Fruit fly (Drosophila melanogaster) whole organism, embryonic: ENCODE results near the gene ND-MNLL.

Experiments used
- Aef1 ChIP-seq: fragments of 200-800 bp; sonication (Bioruptor generic); IDR thresholded peaks from 3 replicates; pipeline ENCODE4 v1.3.6; 2022; ENCODE audit warnings: missing biosample characterization, missing genetic modification characterization
- Bgb ChIP-seq: fragments of 200-800 bp; sonication (Bioruptor generic); IDR thresholded peaks from 2 replicates; pipeline ENCODE4 v1.3.6; 2022; ENCODE audit warnings: missing biosample characterization, missing genetic modification characterization; ENCODE audit not compliant: partially characterized antibody
- CG10209 ChIP-seq: fragments of 200-800 bp; sonication (Bioruptor generic); optimal IDR thresholded peaks from 3 replicates; lab custom pipeline; 2017; ENCODE audit warnings: missing biosample characterization, mild to moderate bottlenecking, missing genetic modification characterization, missing genetic modification reagents
- CG10321 ChIP-seq: fragments of 200-800 bp; sonication (Bioruptor generic); IDR thresholded peaks from 2 replicates; pipeline ENCODE4 v1.3.6; 2022; ENCODE audit warnings: missing biosample characterization, missing genetic modification characterization
- CG10565 ChIP-seq: fragments of 200-800 bp; sonication (Bioruptor generic); optimal IDR thresholded peaks from 3 replicates; lab custom pipeline; 2016; ENCODE audit warnings: missing biosample characterization, mild to moderate bottlenecking, missing genetic modification characterization
- CG10654 ChIP-seq: fragments of 200-800 bp; sonication (Bioruptor generic); optimal IDR thresholded peaks from 2 replicates; lab custom pipeline; 2016; ENCODE audit warnings: missing biosample characterization, missing genetic modification characterization
- CG12155 ChIP-seq: fragments of 200-800 bp; sonication (Bioruptor generic); optimal IDR thresholded peaks from 3 replicates; lab custom pipeline; 2016; ENCODE audit warnings: missing biosample characterization, missing genetic modification characterization
- CG12942 ChIP-seq: fragments of 200-800 bp; sonication (Bioruptor generic); optimal IDR thresholded peaks from 3 replicates; lab custom pipeline; 2016; ENCODE audit warnings: missing biosample characterization, missing genetic modification characterization
- CG13775 ChIP-seq: fragments of 200-800 bp; sonication (Bioruptor generic); optimal IDR thresholded peaks from 3 replicates; lab custom pipeline; 2017; ENCODE audit warnings: missing biosample characterization, mild to moderate bottlenecking, missing genetic modification characterization
- CG14050 ChIP-seq: fragments of 200-800 bp; sonication (Bioruptor generic); IDR thresholded peaks from 3 replicates; pipeline ENCODE4 v1.3.6; 2022; ENCODE audit warnings: missing biosample characterization, missing genetic modification characterization
- CG15073 ChIP-seq: fragments of 200-800 bp; sonication (Bioruptor generic); optimal IDR thresholded peaks from 2 replicates; lab custom pipeline; 2016; ENCODE audit warnings: missing biosample characterization, missing genetic modification characterization
- CG17829 ChIP-seq: fragments of 200-800 bp; optimal IDR thresholded peaks from 2 replicates; lab custom pipeline; 2019; ENCODE audit warnings: missing biosample characterization, mild to moderate bottlenecking, missing genetic modification characterization, moderate library complexity
- CG18011 ChIP-seq: fragments of 200-800 bp; sonication (Bioruptor generic); optimal IDR thresholded peaks from 2 replicates; lab custom pipeline; 2017; ENCODE audit warnings: missing biosample characterization, missing genetic modification characterization, mild to moderate bottlenecking, moderate library complexity, missing genotype
- CG3281 ChIP-seq: fragments of 200-800 bp; sonication (Bioruptor generic); optimal IDR thresholded peaks from 3 replicates; lab custom pipeline; 2017; ENCODE audit warnings: missing biosample characterization, mild to moderate bottlenecking, missing genetic modification characterization
- CG42726 ChIP-seq: fragments of 200-800 bp; sonication (Bioruptor generic); IDR thresholded peaks from 2 replicates; pipeline ENCODE4 v1.3.6; 2022; ENCODE audit warnings: missing biosample characterization, missing genetic modification characterization; ENCODE audit not compliant: partially characterized antibody
- CG6854 ChIP-seq: fragments of 200-800 bp; sonication (Bioruptor generic); optimal IDR thresholded peaks from 3 replicates; lab custom pipeline; 2017; ENCODE audit warnings: missing biosample characterization, mild to moderate bottlenecking, missing genetic modification characterization
- D19B ChIP-seq: fragments of 200-800 bp; sonication (Bioruptor generic); optimal IDR thresholded peaks from 2 replicates; lab custom pipeline; 2017; ENCODE audit warnings: missing biosample characterization, mild to moderate bottlenecking, missing genetic modification characterization
- Oaz ChIP-seq: fragments of 200-800 bp; sonication (Bioruptor generic); IDR thresholded peaks from 2 replicates; pipeline ENCODE4 v1.3.6; 2022; ENCODE audit warnings: missing biosample characterization, missing genetic modification characterization
- Oli ChIP-seq: fragments of 200-800 bp; sonication (Bioruptor generic); optimal IDR thresholded peaks from 2 replicates; lab custom pipeline; 2018; ENCODE audit warnings: missing biosample characterization, mild to moderate bottlenecking, missing genetic modification characterization, moderate library complexity
- Pdp1 ChIP-seq, 2 experiments: fragments of 200-800 bp; sonication (Bioruptor generic); optimal IDR thresholded peaks; 3 replicates each; lab custom pipeline; 2016; ENCODE audit warnings: missing biosample characterization in 2 of 2, missing genetic modification characterization in 2 of 2, mild to moderate bottlenecking in 1 of 2, moderate library complexity in 1 of 2
- Rfx ChIP-seq: fragments of 200-800 bp; sonication (Bioruptor generic); IDR thresholded peaks from 2 replicates; pipeline ENCODE4 v1.3.6; 2022; ENCODE audit warnings: missing biosample characterization, missing genetic modification characterization
- TFAM ChIP-seq: fragments of 200-800 bp; sonication (Bioruptor generic); optimal IDR thresholded peaks from 2 replicates; lab custom pipeline; 2017; ENCODE audit warnings: missing biosample characterization, missing genetic modification characterization, inconsistent platforms
- Xbp1 ChIP-seq: fragments of 200-800 bp; sonication (Bioruptor generic); optimal IDR thresholded peaks from 3 replicates; lab custom pipeline; 2016; ENCODE audit warnings: missing biosample characterization, mild to moderate bottlenecking, missing genetic modification characterization
- Xrp1 ChIP-seq: fragments of 200-800 bp; sonication (Bioruptor generic); IDR thresholded peaks from 2 replicates; pipeline ENCODE4 v1.3.6; 2022; ENCODE audit warnings: missing biosample characterization, missing genetic modification characterization
- ab ChIP-seq: fragments of 200-800 bp; sonication (Bioruptor generic); optimal IDR thresholded peaks from 2 replicates; lab custom pipeline; 2016; ENCODE audit warnings: missing biosample characterization, missing genetic modification characterization
- ase ChIP-seq: fragments of 200-800 bp; sonication (Bioruptor generic); IDR thresholded peaks from 3 replicates; pipeline ENCODE4 v1.3.6; 2022; ENCODE audit warnings: missing biosample characterization, missing genetic modification characterization
- chif ChIP-seq, 2 experiments: fragments of 200-800 bp; sonication (Bioruptor generic); optimal IDR thresholded peaks; 3 replicates each; lab custom pipeline; 2016; ENCODE audit warnings: missing biosample characterization in 2 of 2, missing genetic modification characterization in 2 of 2
- chinmo ChIP-seq: fragments of 200-800 bp; sonication (Bioruptor generic); IDR thresholded peaks from 4 replicates; pipeline ENCODE4 v1.3.6; 2022; ENCODE audit warnings: missing biosample characterization, missing genetic modification characterization; ENCODE audit not compliant: partially characterized antibody
- chn ChIP-seq: fragments of 200-800 bp; sonication (Bioruptor generic); optimal IDR thresholded peaks from 2 replicates; lab custom pipeline; 2016; ENCODE audit warnings: missing biosample characterization, missing genetic modification characterization
- corto ChIP-seq: fragments of 200-800 bp; sonication (Bioruptor generic); optimal IDR thresholded peaks from 2 replicates; lab custom pipeline; 2016; ENCODE audit warnings: missing biosample characterization, mild to moderate bottlenecking, missing genetic modification characterization, moderate library complexity
- cwo ChIP-seq: fragments of 200-800 bp; sonication (Bioruptor generic); optimal IDR thresholded peaks from 3 replicates; lab custom pipeline; 2017; ENCODE audit warnings: missing biosample characterization, missing genetic modification characterization, mild to moderate bottlenecking, moderate library complexity, missing genetic modification reagents
- dan ChIP-seq: fragments of 200-800 bp; sonication (Bioruptor generic); IDR thresholded peaks from 2 replicates; pipeline ENCODE4 v1.3.6; 2022; ENCODE audit warnings: missing biosample characterization, missing genetic modification characterization
- dati ChIP-seq: fragments of 200-800 bp; sonication (Bioruptor generic); IDR thresholded peaks from 2 replicates; pipeline ENCODE4 v1.3.6; 2022; ENCODE audit warnings: missing biosample characterization, missing genetic modification characterization
- ems ChIP-seq: fragments of 200-800 bp; sonication (Bioruptor generic); optimal IDR thresholded peaks from 3 replicates; lab custom pipeline; 2016; ENCODE audit warnings: missing biosample characterization, missing genetic modification characterization
- gro ChIP-seq: fragments of 200-800 bp; sonication (Bioruptor generic); optimal IDR thresholded peaks from 2 replicates; lab custom pipeline; 2016; ENCODE audit warnings: missing biosample characterization, missing genetic modification characterization
- gsb ChIP-seq: fragments of 200-800 bp; sonication (Bioruptor generic); IDR thresholded peaks from 2 replicates; pipeline ENCODE4 v1.3.6; 2022; ENCODE audit warnings: missing biosample characterization, missing genetic modification characterization
- ham ChIP-seq: fragments of 200-800 bp; sonication (Bioruptor generic); IDR thresholded peaks from 2 replicates; pipeline ENCODE4 v1.3.6; 2022; ENCODE audit warnings: missing biosample characterization, missing genetic modification characterization
- hb ChIP-seq: fragments of 200-800 bp; sonication (Bioruptor generic); IDR thresholded peaks from 3 replicates; pipeline ENCODE4 v1.3.6; 2022; ENCODE audit warnings: missing biosample characterization, missing genetic modification characterization; ENCODE audit not compliant: partially characterized antibody
- luna ChIP-seq: fragments of 200-800 bp; sonication (Bioruptor generic); optimal IDR thresholded peaks from 2 replicates; lab custom pipeline; 2016; ENCODE audit warnings: missing biosample characterization, missing genetic modification characterization
- nau ChIP-seq: fragments of 200-800 bp; sonication (Bioruptor generic); optimal IDR thresholded peaks from 3 replicates; lab custom pipeline; 2017; ENCODE audit warnings: missing biosample characterization, mild to moderate bottlenecking, missing genetic modification characterization, missing genetic modification reagents
- nerfin-1 ChIP-seq: fragments of 200-800 bp; sonication (Bioruptor generic); optimal IDR thresholded peaks from 3 replicates; lab custom pipeline; 2019; ENCODE audit warnings: missing biosample characterization, mild to moderate bottlenecking, missing genetic modification characterization, moderate library complexity
- nmo ChIP-seq: fragments of 200-800 bp; sonication (Bioruptor generic); optimal IDR thresholded peaks from 2 replicates; lab custom pipeline; 2018; ENCODE audit warnings: missing biosample characterization, mild to moderate bottlenecking, missing genetic modification characterization, moderate library complexity
- onecut ChIP-seq: fragments of 200-800 bp; sonication (Bioruptor generic); IDR thresholded peaks from 2 replicates; pipeline ENCODE4 v1.3.6; 2022; ENCODE audit warnings: missing biosample characterization, missing genetic modification characterization
- pan ChIP-seq, 4 experiments: fragments of >200 bp in 3 of 4; fragments of 200-800 bp in 1 of 4; sonication (Bioruptor generic) in 1 of 4; optimal IDR thresholded peaks in 3 of 4; IDR thresholded peaks in 1 of 4; 2 replicates each; pipeline versions ENCODE4 v1.3.6 to Lab custom; 2017 to 2022; ENCODE audit warnings: missing biosample characterization in 2 of 4, missing genetic modification characterization in 2 of 4, mixed read lengths in 1 of 4
- pzg ChIP-seq: fragments of 200-800 bp; sonication (Bioruptor generic); optimal IDR thresholded peaks from 3 replicates; lab custom pipeline; 2018; ENCODE audit warnings: missing biosample characterization, mild to moderate bottlenecking, missing genetic modification characterization, moderate library complexity
- shn ChIP-seq: fragments of 200-800 bp; sonication (Bioruptor generic); optimal IDR thresholded peaks from 3 replicates; lab custom pipeline; 2016; ENCODE audit warnings: missing biosample characterization, missing genetic modification characterization
- stwl ChIP-seq: fragments of 200-800 bp; sonication (Bioruptor generic); optimal IDR thresholded peaks from 3 replicates; lab custom pipeline; 2018; ENCODE audit warnings: missing biosample characterization, mild to moderate bottlenecking, missing genetic modification characterization, moderate library complexity
- tio ChIP-seq: fragments of 200-800 bp; sonication (Bioruptor generic); optimal IDR thresholded peaks from 2 replicates; lab custom pipeline; 2017; ENCODE audit warnings: missing biosample characterization, missing genetic modification characterization, inconsistent platforms
- wek ChIP-seq: fragments of 200-800 bp; sonication (Bioruptor generic); optimal IDR thresholded peaks from 3 replicates; lab custom pipeline; 2018; ENCODE audit warnings: missing biosample characterization, mild to moderate bottlenecking, missing genetic modification characterization, moderate library complexity

ND-MNLL gene

DNA sequence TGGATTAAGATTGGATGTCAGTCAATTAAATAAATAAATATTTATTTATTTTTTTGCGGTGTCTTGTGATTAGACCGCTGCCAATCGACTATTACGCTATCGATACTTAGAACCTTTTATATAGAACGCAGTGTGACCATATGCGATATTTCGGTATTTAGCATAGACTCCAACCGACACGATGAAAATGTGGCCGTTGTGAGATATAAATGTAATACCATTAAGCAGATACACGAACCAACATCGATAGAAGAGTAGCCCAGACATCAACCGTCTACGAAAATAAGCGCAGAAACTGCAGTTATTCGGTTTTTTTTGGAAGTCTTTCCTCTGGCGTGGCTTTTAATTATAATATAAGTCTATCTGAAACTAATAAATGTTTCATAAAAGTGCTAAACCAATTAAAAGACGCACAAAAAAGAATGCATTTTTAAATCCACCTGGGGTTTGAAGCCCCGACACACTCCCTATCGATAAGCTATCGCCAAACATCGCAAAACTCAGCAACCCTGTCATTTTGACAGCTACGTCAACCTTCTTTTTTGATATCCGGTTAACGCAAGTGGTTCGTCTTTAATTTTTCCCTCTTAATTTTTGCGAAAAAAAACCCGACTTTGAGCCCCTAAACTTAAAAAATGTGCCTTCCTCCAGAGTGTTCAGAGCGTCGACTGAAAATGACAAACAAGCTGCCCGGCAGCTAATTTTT, 39.8 kb upstream of the ND-MNLL start, which contains the start of the genes Dhdds and RpS14a (continued):
- TF ChIP-seq CG42726 = 0 out of 2 replicates have a peak, but pooled peaks have one; percentile 31
- peak; percentile 75; the same call in 2 of the 3 replicates for TF ChIP-seq hb (GFP tag; lab: Robert Waterston, UW)
- TF ChIP-seq ems (GFP tag; lab: Kevin White, UChicago) = no peak
- no peak for TF ChIP-seq CG15073 (GFP tag; lab: Kevin White, UChicago)
- peak; percentile 4 for TF ChIP-seq shn (GFP tag; lab: Kevin White, UChicago)
- TF ChIP-seq CG6854 (GFP tag; lab: Kevin White, UChicago) = peak; percentile 29
- TF ChIP-seq ham (GFP tag; lab: Robert Waterston, UW) = no peak
- TF ChIP-seq Bgb (GFP tag; lab: Robert Waterston, UW) = peak; percentile 72
- TF ChIP-seq gsb = no peak
- TF ChIP-seq CG10654 (GFP tag; lab: Kevin White, UChicago) = peak; percentile 36
- TF ChIP-seq nmo (GFP tag; lab: Kevin White, UChicago) = peak; percentile 84
- peak; percentile 42 for TF ChIP-seq CG18011
- peak; percentile 70 for TF ChIP-seq CG10209
- TF ChIP-seq CG14050 = no peak
- peak; percentile 47 for TF ChIP-seq D19B
- peak; percentile 17 for TF ChIP-seq wek (GFP tag; lab: Kevin White, UChicago)
- peak; percentile 62 for TF ChIP-seq CG3281
- no peak for TF ChIP-seq ab (GFP tag; lab: Kevin White, UChicago)
- no peak for TF ChIP-seq CG12942 (GFP tag; lab: Kevin White, UChicago)
- no peak for TF ChIP-seq tio (GFP tag; lab: Kevin White, UChicago)
- no peak for TF ChIP-seq stwl (tag; lab: Kevin White, UChicago)
- TF ChIP-seq Pdp1 (GFP tag; optimal IDR thresholded peaks at IDR 0.05; lab: Kevin White, UChicago) = peak; percentile 28 to 48
- peak; percentile 47 for TF ChIP-seq Xbp1
- peak; percentile 44 for TF ChIP-seq CG17829 (tag; lab: Kevin White, UChicago)
- peak; percentile 44 for TF ChIP-seq nerfin-1 (tag; lab: Kevin White, UChicago)
- no peak for TF ChIP-seq luna (GFP tag; lab: Kevin White, UChicago)
- no peak for TF ChIP-seq pan (optimal IDR thresholded peaks at IDR 0.05; lab: Kevin White, UChicago)
- peak in 1 of 2 experiments; percentile 26 for TF ChIP-seq pan (GFP tag; optimal IDR thresholded peaks at IDR 0.05 in 1 of 2, IDR thresholded peaks at IDR 0.05 in 1 of 2)
- peak; percentile 33 for TF ChIP-seq Oli (tag; lab: Kevin White, UChicago)
- TF ChIP-seq Rfx (GFP tag; lab: Robert Waterston, UW) = peak; percentile 53
- no peak for TF ChIP-seq Xrp1 (GFP tag; lab: Robert Waterston, UW)
- no peak for TF ChIP-seq onecut (GFP tag; lab: Robert Waterston, UW)
- peak; percentile 20 for TF ChIP-seq cwo (GFP tag; lab: Kevin White, UChicago)
- peak; percentile 38 for TF ChIP-seq CG12155 (GFP tag; lab: Kevin White, UChicago)
- no peak for TF ChIP-seq TFAM (GFP tag; lab: Kevin White, UChicago)
- no peak for TF ChIP-seq chn
- TF ChIP-seq Oaz = no peak
- TF ChIP-seq gro (GFP tag; lab: Kevin White, UChicago) = no peak
- TF ChIP-seq dan (GFP tag; lab: Robert Waterston, UW) = no peak
- no peak for TF ChIP-seq Aef1 (GFP tag; lab: Robert Waterston, UW)
- TF ChIP-seq dati (GFP tag; lab: Robert Waterston, UW) = no peak
- no peak for TF ChIP-seq corto (GFP tag; lab: Kevin White, UChicago)
- TF ChIP-seq chif (GFP tag; optimal IDR thresholded peaks at IDR 0.05; lab: Kevin White, UChicago) = peak; percentile 12 to 59
- peak; percentile 89 for TF ChIP-seq CG13775
- TF ChIP-seq CG10565 (GFP tag; lab: Kevin White, UChicago) = no peak
- no peak for TF ChIP-seq CG10321 (GFP tag; lab: Robert Waterston, UW)
- TF ChIP-seq nau = peak; percentile 75
- peak; percentile 85 for TF ChIP-seq pzg (GFP tag; lab: Kevin White, UChicago)
- TF ChIP-seq ase (GFP tag; lab: Robert Waterston, UW) = no peak
- TF ChIP-seq chinmo (GFP tag; lab: Robert Waterston, UW) = no peak
